Worm (Caenorhabditis elegans) whole organism, young adult: Measurements from ENCODE around the gene R03G8.3.

Experiments used
- F10E7.11 ChIP-seq: sonication (generic microtip); optimal IDR thresholded peaks from 2 replicates; lab custom pipeline; 2017; ENCODE audit warnings: mild to moderate bottlenecking, missing genetic modification characterization, moderate library complexity, missing compliant biosample characterization
- F37B4.10 ChIP-seq: fragments of 200-800 bp; sonication (Bioruptor generic); IDR thresholded peaks from 2 replicates; pipeline ENCODE4 v1.3.6; 2022; ENCODE audit warnings: missing genetic modification characterization, missing compliant biosample characterization
- F55B11.4 ChIP-seq: sonication (generic microtip); optimal IDR thresholded peaks from 2 replicates; lab custom pipeline; 2016; ENCODE audit warnings: missing compliant biosample characterization, missing genetic modification characterization, borderline replicate concordance; ENCODE audit not compliant: insufficient read depth
- K11D2.4 ChIP-seq: fragments of 200-800 bp; sonication (Bioruptor generic); IDR thresholded peaks from 2 replicates; pipeline ENCODE4 v1.3.6; 2022; ENCODE audit warnings: missing genetic modification reagents, missing genetic modification characterization, missing compliant biosample characterization
- T07F8.4 ChIP-seq: sonication (generic microtip); optimal IDR thresholded peaks from 2 replicates; lab custom pipeline; 2016; ENCODE audit warnings: mild to moderate bottlenecking, missing genetic modification characterization, moderate library complexity, missing compliant biosample characterization
- T26A5.8 ChIP-seq: sonication (generic microtip); optimal IDR thresholded peaks from 2 replicates; lab custom pipeline; 2016; ENCODE audit warnings: missing genetic modification characterization, missing compliant biosample characterization
- Y56A3A.18 ChIP-seq: fragments of 200-800 bp; sonication (Bioruptor generic); IDR thresholded peaks from 2 replicates; pipeline ENCODE4 v1.3.6; 2022; ENCODE audit warnings: missing genetic modification reagents, missing genetic modification characterization, missing compliant biosample characterization
- akir-1 ChIP-seq: fragments of 200-800 bp; sonication (Bioruptor generic); optimal IDR thresholded peaks from 2 replicates; lab custom pipeline; 2018; ENCODE audit warnings: mild to moderate bottlenecking, missing genetic modification characterization, moderate library complexity, missing compliant biosample characterization
- atf-7 ChIP-seq: sonication (generic microtip); optimal IDR thresholded peaks from 2 replicates; lab custom pipeline; 2017; ENCODE audit warnings: mild to moderate bottlenecking, missing genetic modification characterization, missing compliant biosample characterization
- attf-5 ChIP-seq: fragments of 200-800 bp; sonication (Bioruptor generic); optimal IDR thresholded peaks from 2 replicates; lab custom pipeline; 2018; ENCODE audit warnings: mild to moderate bottlenecking, missing genetic modification characterization, missing compliant biosample characterization
- bed-2 ChIP-seq: fragments of 200-800 bp; sonication (Bioruptor generic); IDR thresholded peaks from 2 replicates; pipeline ENCODE4 v1.3.6; 2022; ENCODE audit warnings: missing genetic modification reagents, missing genetic modification characterization, missing compliant biosample characterization
- ccch-3 ChIP-seq: fragments of 200-800 bp; sonication (Bioruptor generic); optimal IDR thresholded peaks from 2 replicates; lab custom pipeline; 2018; ENCODE audit warnings: mild to moderate bottlenecking, missing genetic modification characterization, missing compliant biosample characterization
- cebp-1 ChIP-seq, 2 experiments: fragments of 200-800 bp in 1 of 2; sonication (Bioruptor generic) in 1 of 2; sonication (generic microtip) in 1 of 2; IDR thresholded peaks in 1 of 2; optimal IDR thresholded peaks in 1 of 2; 2 replicates each; pipeline versions ENCODE4 v1.3.6 to Lab custom; 2017 to 2022; ENCODE audit warnings: missing compliant biosample characterization in 2 of 2, missing genetic modification characterization in 2 of 2, mild to moderate bottlenecking in 1 of 2, missing genetic modification reagents in 1 of 2, moderate library complexity in 1 of 2
- cebp-2 ChIP-seq: fragments of 200-800 bp; sonication (Bioruptor generic); IDR thresholded peaks from 2 replicates; pipeline ENCODE4 v1.3.6; 2022; ENCODE audit warnings: missing genetic modification characterization, missing compliant biosample characterization
- ceh-40 ChIP-seq: fragments of 200-800 bp; sonication (Bioruptor generic); IDR thresholded peaks from 2 replicates; pipeline ENCODE4 v1.3.6; 2022; ENCODE audit warnings: missing genetic modification characterization, missing compliant biosample characterization
- ceh-58 ChIP-seq: fragments of 200-800 bp; sonication (Bioruptor generic); IDR thresholded peaks from 2 replicates; pipeline ENCODE4 v1.3.6; 2022; ENCODE audit warnings: missing genetic modification characterization, missing compliant biosample characterization
- chd-7 ChIP-seq: sonication (generic microtip); optimal IDR thresholded peaks from 2 replicates; lab custom pipeline; 2016; ENCODE audit warnings: mild to moderate bottlenecking, missing genetic modification characterization, moderate library complexity, missing compliant biosample characterization
- dox-1 ChIP-seq: fragments of 200-800 bp; sonication (Bioruptor generic); IDR thresholded peaks from 2 replicates; pipeline ENCODE4 v1.3.6; 2022; ENCODE audit warnings: missing genetic modification reagents, missing genetic modification characterization, missing compliant biosample characterization
- dpff-1 ChIP-seq: sonication (generic microtip); optimal IDR thresholded peaks from 2 replicates; lab custom pipeline; 2017; ENCODE audit warnings: mild to moderate bottlenecking, missing genetic modification characterization, missing compliant biosample characterization
- egl-44 ChIP-seq: fragments of 200-800 bp; sonication (Bioruptor generic); IDR thresholded peaks from 2 replicates; pipeline ENCODE4 v1.3.6; 2022; ENCODE audit warnings: missing genetic modification reagents, missing genetic modification characterization, missing compliant biosample characterization
- ekl-4 ChIP-seq: fragments of 200-800 bp; sonication (Bioruptor generic); IDR thresholded peaks from 2 replicates; pipeline ENCODE4 v1.3.6; 2022; ENCODE audit warnings: missing genetic modification reagents, missing genetic modification characterization, missing compliant biosample characterization
- him-1 ChIP-seq: sonication (generic microtip); optimal IDR thresholded peaks from 2 replicates; lab custom pipeline; 2016; ENCODE audit warnings: missing genotype, missing genetic modification reagents, missing genetic modification characterization, missing compliant biosample characterization
- hmg-20 ChIP-seq: fragments of 200-800 bp; sonication (Bioruptor generic); IDR thresholded peaks from 2 replicates; pipeline ENCODE4 v1.3.6; 2022; ENCODE audit warnings: missing genetic modification reagents, missing genetic modification characterization, missing compliant biosample characterization
- hsf-1 ChIP-seq: fragments of 200-800 bp; sonication (Bioruptor generic); IDR thresholded peaks from 2 replicates; pipeline ENCODE4 v1.3.6; 2022; ENCODE audit warnings: missing genetic modification reagents, missing genetic modification characterization, missing compliant biosample characterization
- let-607 ChIP-seq, 2 experiments: fragments of 200-800 bp in 1 of 2; sonication (Bioruptor generic) in 1 of 2; sonication (generic microtip) in 1 of 2; optimal IDR thresholded peaks; 2 replicates each; lab custom pipeline; 2016 to 2018; ENCODE audit warnings: mild to moderate bottlenecking in 2 of 2, missing compliant biosample characterization in 2 of 2, missing genetic modification characterization in 2 of 2, moderate library complexity in 2 of 2, missing genotype in 1 of 2
- lin-35 ChIP-seq, 3 experiments: fragments of 150-350 bp in 2 of 3; sonication (generic microtip) in 1 of 3; optimal IDR thresholded peaks; 2 replicates each; lab custom pipeline; 2014 to 2018; ENCODE audit warnings: missing biosample characterization in 3 of 3, missing genetic modification characterization in 3 of 3, missing genetic modification reagents in 3 of 3
- lin-40 ChIP-seq: sonication (generic microtip); optimal IDR thresholded peaks from 2 replicates; lab custom pipeline; 2016; ENCODE audit warnings: missing genetic modification characterization, mild to moderate bottlenecking, missing compliant biosample characterization, missing genotype, missing genetic modification reagents
- lir-1 ChIP-seq: fragments of 200-800 bp; sonication (Bioruptor generic); conservative IDR thresholded peaks from 2 replicates; pipeline ENCODE4 v1.3.6; 2022; ENCODE audit warnings: missing genetic modification reagents, missing genetic modification characterization, missing compliant biosample characterization
- lsl-1 ChIP-seq: fragments of 200-800 bp; sonication (Bioruptor generic); optimal IDR thresholded peaks from 2 replicates; lab custom pipeline; 2018; ENCODE audit warnings: mild to moderate bottlenecking, missing genetic modification characterization, moderate library complexity, missing compliant biosample characterization
- mcd-1 ChIP-seq: fragments of 200-800 bp; sonication (Bioruptor generic); IDR thresholded peaks from 2 replicates; pipeline ENCODE4 v1.3.6; 2022; ENCODE audit warnings: missing genetic modification reagents, missing genetic modification characterization, missing compliant biosample characterization
- mel-28 ChIP-seq: sonication (generic microtip); optimal IDR thresholded peaks from 2 replicates; lab custom pipeline; 2016; ENCODE audit warnings: borderline replicate concordance, mild to moderate bottlenecking, missing genetic modification characterization, missing compliant biosample characterization
- nhr-120 ChIP-seq: fragments of 200-800 bp; sonication (Bioruptor generic); IDR thresholded peaks from 2 replicates; pipeline ENCODE4 v1.3.6; 2022; ENCODE audit warnings: missing genetic modification characterization, missing compliant biosample characterization
- nhr-80 ChIP-seq: sonication (generic microtip); optimal IDR thresholded peaks from 2 replicates; lab custom pipeline; 2016; ENCODE audit warnings: missing genetic modification characterization, missing compliant biosample characterization
- nhr-90 ChIP-seq: sonication (generic microtip); optimal IDR thresholded peaks from 2 replicates; lab custom pipeline; 2016; ENCODE audit warnings: missing genotype, mild to moderate bottlenecking, missing genetic modification characterization, missing compliant biosample characterization
- pbrm-1 ChIP-seq: fragments of 200-800 bp; sonication (Bioruptor generic); IDR thresholded peaks from 2 replicates; pipeline ENCODE4 v1.3.6; 2022; ENCODE audit warnings: missing genetic modification reagents, missing genetic modification characterization, missing compliant biosample characterization
- rec-8 ChIP-seq, 2 experiments: sonication (generic microtip); optimal IDR thresholded peaks; 2 replicates each; lab custom pipeline; 2016; ENCODE audit warnings: mild to moderate bottlenecking in 2 of 2, missing genetic modification characterization in 2 of 2, missing genetic modification reagents in 2 of 2, missing genotype in 2 of 2, missing biosample characterization in 1 of 2, missing compliant biosample characterization in 1 of 2, moderate library complexity in 1 of 2
- sea-2 ChIP-seq: fragments of 200-800 bp; sonication (Bioruptor generic); IDR thresholded peaks from 2 replicates; pipeline ENCODE4 v1.3.6; 2022; ENCODE audit warnings: missing genetic modification characterization, missing compliant biosample characterization
- sptf-2 ChIP-seq: fragments of 200-800 bp; sonication (Bioruptor generic); optimal IDR thresholded peaks from 2 replicates; lab custom pipeline; 2018; ENCODE audit warnings: mild to moderate bottlenecking, missing genetic modification characterization, missing compliant biosample characterization
- tlf-1 ChIP-seq: fragments of 200-800 bp; sonication (Bioruptor generic); optimal IDR thresholded peaks from 2 replicates; lab custom pipeline; 2018; ENCODE audit warnings: mild to moderate bottlenecking, missing genetic modification characterization, missing compliant biosample characterization
- ztf-26 ChIP-seq: sonication (generic microtip); optimal IDR thresholded peaks from 2 replicates; lab custom pipeline; 2017; ENCODE audit warnings: missing genetic modification characterization, missing compliant biosample characterization

Gene R03G8.3

DNA sequence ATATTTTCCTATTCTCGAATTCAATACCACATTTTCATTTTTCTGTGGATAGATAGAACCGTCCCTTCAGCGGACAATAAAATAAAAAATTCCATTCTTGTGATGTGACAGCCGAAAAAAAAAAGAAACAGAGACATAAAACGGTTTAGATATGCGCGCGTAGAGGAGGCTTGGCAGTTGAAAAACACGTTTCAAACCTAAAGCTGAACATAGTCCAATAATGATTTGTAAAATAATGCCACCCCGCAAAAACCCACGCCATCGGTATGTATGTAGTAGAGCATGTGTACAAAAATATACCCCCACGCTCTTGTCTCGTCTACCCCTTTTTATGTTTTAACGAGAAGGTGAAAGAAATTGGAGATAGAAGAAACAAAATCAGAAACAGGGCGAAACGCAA is 17.9 kb downstream of the R03G8.3 start (continued):
- TF ChIP-seq lin-35 (GFP tag; optimal IDR thresholded peaks at IDR 0.05; lab: Kevin White, UChicago): peak in 1 of 3 experiments; percentile 14
- TF ChIP-seq tlf-1 (GFP tag; lab: Kevin White, UChicago): peak; percentile 15
- no peak for TF ChIP-seq lir-1
- no peak for TF ChIP-seq cebp-1 (GFP tag; IDR thresholded peaks at IDR 0.05; lab: Robert Waterston, UW)
- TF ChIP-seq cebp-1 (tag; optimal IDR thresholded peaks at IDR 0.05; lab: Kevin White, UChicago): peak; percentile 67
- TF ChIP-seq mel-28 (tag; lab: Kevin White, UChicago): peak; percentile 19
- no peak for TF ChIP-seq nhr-120 (GFP tag; lab: Robert Waterston, UW)
- TF ChIP-seq dox-1 (GFP tag; lab: Robert Waterston, UW): no peak
- peak; percentile 67 for TF ChIP-seq ztf-26 (tag; lab: Kevin White, UChicago)
- peak; percentile 27; the same call in 1 of the 2 replicates for TF ChIP-seq ekl-4 (GFP tag; lab: Robert Waterston, UW)
- peak; percentile 47; the same call in 1 of the 2 replicates for TF ChIP-seq egl-44 (GFP tag; lab: Robert Waterston, UW)
- no peak for TF ChIP-seq ccch-3 (GFP tag; lab: Kevin White, UChicago)
- TF ChIP-seq hsf-1 (GFP tag; lab: Robert Waterston, UW): no peak
- peak; percentile 37 for TF ChIP-seq lin-40
- 0 out of 2 replicates have a peak, but pooled peaks have one; percentile 41 for TF ChIP-seq pbrm-1
- TF ChIP-seq cebp-2 (GFP tag; lab: Robert Waterston, UW): 0 out of 2 replicates have a peak, but pooled peaks have one; percentile 34
- peak; percentile 73; the same call in 1 of the 2 replicates for TF ChIP-seq Y56A3A.18 (GFP tag; lab: Robert Waterston, UW)
- TF ChIP-seq nhr-80 (tag; lab: Kevin White, UChicago): no peak
- no peak for TF ChIP-seq F55B11.4
- no peak for TF ChIP-seq ceh-58
- no peak for TF ChIP-seq K11D2.4 (GFP tag; lab: Robert Waterston, UW)
- TF ChIP-seq sea-2 (GFP tag; lab: Robert Waterston, UW): no peak
- TF ChIP-seq akir-1 (GFP tag; lab: Kevin White, UChicago): no peak
- 0 out of 2 replicates have a peak, but pooled peaks have one; percentile 25 for TF ChIP-seq mcd-1 (GFP tag; lab: Robert Waterston, UW)
- TF ChIP-seq ceh-40 (GFP tag; lab: Robert Waterston, UW): no peak
- TF ChIP-seq nhr-90 (tag; lab: Kevin White, UChicago): peak; percentile 28
- peak; percentile 66 for TF ChIP-seq chd-7
- TF ChIP-seq rec-8 (tag; optimal IDR thresholded peaks at IDR 0.05; lab: Kevin White, UChicago): no peak
- no peak for TF ChIP-seq T07F8.4 (tag; lab: Kevin White, UChicago)
- no peak for TF ChIP-seq lsl-1 (GFP tag; lab: Kevin White, UChicago)

DNA sequence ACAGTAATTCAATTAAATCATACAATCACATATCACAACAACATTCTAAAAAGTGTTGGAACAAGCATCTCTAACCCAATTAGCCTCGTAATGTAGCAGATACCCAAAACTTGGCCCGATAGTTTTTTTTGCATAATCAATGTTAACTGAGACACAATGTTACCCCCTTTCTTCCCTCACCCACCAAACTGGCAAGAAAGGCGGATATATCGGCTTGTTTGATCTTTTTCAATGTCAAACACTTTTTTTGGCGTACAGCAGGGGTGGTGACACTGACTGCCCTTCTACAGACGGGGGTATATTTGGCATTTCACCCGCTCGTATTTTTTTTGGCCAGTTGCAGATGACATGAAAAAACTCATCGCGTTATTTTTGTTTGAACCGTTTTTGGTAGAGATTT is 19.2 kb downstream of the R03G8.3 start:
- TF ChIP-seq tlf-1 (GFP tag; lab: Kevin White, UChicago) (no peak), atf-7 (tag; lab: Kevin White, UChicago) (no peak), bed-2 (GFP tag; lab: Robert Waterston, UW) (no peak), nhr-80 (tag; lab: Kevin White, UChicago) (no peak), sptf-2 (GFP tag; lab: Kevin White, UChicago) (no peak), let-607 (tag; optimal IDR thresholded peaks at IDR 0.05; lab: Kevin White, UChicago) (no peak), dpff-1 (no peak), hmg-20 (GFP tag; lab: Robert Waterston, UW) (no peak), him-1 (tag; lab: Kevin White, UChicago) (no peak), F10E7.11 (no peak), T26A5.8 (tag; lab: Kevin White, UChicago) (no peak), attf-5 (no peak), pbrm-1 (no peak), F37B4.10 (GFP tag; lab: Robert Waterston, UW) (no peak), egl-44 (GFP tag; lab: Robert Waterston, UW) (no peak)
- TF ChIP-seq, all 124 proteins: peak for 0
